Worm (Caenorhabditis elegans) whole organism, L2 larva: ENCODE measurements around the gene C39D10.5.

Experiments used
- C34F6.9 ChIP-seq: fragments of 150-350 bp; optimal IDR thresholded peaks from 2 replicates; lab custom pipeline; 2014; ENCODE audit warnings: missing biosample characterization, missing genetic modification characterization
- F13H6.1 ChIP-seq: sonication (generic microtip); optimal IDR thresholded peaks from 2 replicates; lab custom pipeline; 2016; ENCODE audit warnings: missing genetic modification characterization, missing compliant biosample characterization
- R02D3.7 ChIP-seq: fragments of 150-350 bp; optimal IDR thresholded peaks from 2 replicates; lab custom pipeline; 2014; ENCODE audit warnings: missing biosample characterization, missing genetic modification characterization
- Y55F3AM.14 ChIP-seq: fragments of 200-800 bp; sonication (Bioruptor generic); optimal IDR thresholded peaks from 2 replicates; lab custom pipeline; 2018; ENCODE audit warnings: mild to moderate bottlenecking, missing genetic modification characterization, missing compliant biosample characterization
- ZK546.5 ChIP-seq: sonication (generic microtip); optimal IDR thresholded peaks from 2 replicates; lab custom pipeline; 2017; ENCODE audit warnings: missing biosample characterization, missing genetic modification characterization
- ceh-82 ChIP-seq: fragments of 150-350 bp; optimal IDR thresholded peaks from 2 replicates; lab custom pipeline; 2014; ENCODE audit warnings: missing biosample characterization, missing genetic modification characterization
- crh-2 ChIP-seq: sonication (generic microtip); optimal IDR thresholded peaks from 2 replicates; lab custom pipeline; 2017; ENCODE audit warnings: missing biosample characterization, missing genetic modification characterization
- egl-27 ChIP-seq: sonication (generic microtip); optimal IDR thresholded peaks from 3 replicates; lab custom pipeline; 2017; ENCODE audit warnings: missing biosample characterization, missing genetic modification reagents, missing genetic modification characterization
- elt-1 ChIP-seq: fragments of 150-350 bp; optimal IDR thresholded peaks from 2 replicates; lab custom pipeline; 2014; ENCODE audit warnings: missing biosample characterization, missing genetic modification characterization
- elt-3 ChIP-seq: sonication (generic microtip); optimal IDR thresholded peaks from 2 replicates; lab custom pipeline; 2017; ENCODE audit warnings: missing biosample characterization, missing genetic modification characterization
- fos-1 ChIP-seq: fragments of 150-350 bp; optimal IDR thresholded peaks from 2 replicates; lab custom pipeline; 2014; ENCODE audit warnings: missing biosample characterization, missing genetic modification characterization
- gmeb-1 ChIP-seq: fragments of 150-350 bp; optimal IDR thresholded peaks from 2 replicates; lab custom pipeline; 2014; ENCODE audit warnings: missing biosample characterization, missing genetic modification characterization
- lin-11 ChIP-seq: fragments of 150-350 bp; sonication (generic microtip); optimal IDR thresholded peaks from 2 replicates; lab custom pipeline; 2014; ENCODE audit warnings: missing biosample characterization, missing genetic modification characterization, inconsistent platforms, mixed read lengths
- lin-13 ChIP-seq: fragments of 150-350 bp; optimal IDR thresholded peaks from 2 replicates; lab custom pipeline; 2014; ENCODE audit warnings: missing biosample characterization, missing genetic modification reagents, missing genetic modification characterization
- lin-39 ChIP-seq: fragments of 150-350 bp; optimal IDR thresholded peaks from 2 replicates; lab custom pipeline; 2014; ENCODE audit warnings: missing biosample characterization, missing genetic modification reagents, missing genetic modification characterization
- lsy-2 ChIP-seq, 2 experiments: fragments of 150-350 bp in 1 of 2; sonication (generic microtip) in 1 of 2; optimal IDR thresholded peaks; 2 replicates each; lab custom pipeline; 2014 to 2017; ENCODE audit warnings: missing biosample characterization in 2 of 2, missing genetic modification characterization in 2 of 2
- mab-5 ChIP-seq: fragments of 150-350 bp; optimal IDR thresholded peaks from 2 replicates; lab custom pipeline; 2014; ENCODE audit warnings: missing biosample characterization, missing genetic modification characterization
- mbf-1 ChIP-seq: sonication (generic microtip); optimal IDR thresholded peaks from 2 replicates; lab custom pipeline; 2017; ENCODE audit warnings: missing biosample characterization, missing genetic modification characterization
- mdl-1 ChIP-seq, 2 experiments: fragments of 150-350 bp in 1 of 2; sonication (generic microtip) in 1 of 2; optimal IDR thresholded peaks; 2 replicates each; lab custom pipeline; 2017; ENCODE audit warnings: missing biosample characterization in 2 of 2, missing genetic modification characterization in 2 of 2
- nhr-10 ChIP-seq: sonication (generic microtip); optimal IDR thresholded peaks from 2 replicates; lab custom pipeline; 2017; ENCODE audit warnings: missing biosample characterization, missing genetic modification characterization
- nhr-11 ChIP-seq: fragments of 150-350 bp; optimal IDR thresholded peaks from 2 replicates; lab custom pipeline; 2014; ENCODE audit warnings: missing biosample characterization, missing genetic modification characterization
- nhr-12 ChIP-seq: fragments of 150-350 bp; optimal IDR thresholded peaks from 2 replicates; lab custom pipeline; 2014; ENCODE audit warnings: missing biosample characterization, missing genetic modification characterization
- nhr-129 ChIP-seq: fragments of 150-350 bp; optimal IDR thresholded peaks from 2 replicates; lab custom pipeline; 2014; ENCODE audit warnings: missing biosample characterization, missing genetic modification characterization
- nhr-21 ChIP-seq: fragments of 150-350 bp; optimal IDR thresholded peaks from 2 replicates; lab custom pipeline; 2014; ENCODE audit warnings: missing biosample characterization, missing genetic modification characterization
- nhr-23 ChIP-seq: fragments of 150-350 bp; optimal IDR thresholded peaks from 2 replicates; lab custom pipeline; 2014; ENCODE audit warnings: missing biosample characterization, missing genetic modification reagents, missing genetic modification characterization
- nhr-237 ChIP-seq: fragments of 150-350 bp; optimal IDR thresholded peaks from 2 replicates; lab custom pipeline; 2014; ENCODE audit warnings: missing biosample characterization, missing genetic modification characterization
- nhr-6 ChIP-seq: fragments of 150-350 bp; optimal IDR thresholded peaks from 2 replicates; lab custom pipeline; 2014; ENCODE audit warnings: missing biosample characterization, missing genetic modification characterization
- peb-1 ChIP-seq: fragments of 150-350 bp; optimal IDR thresholded peaks from 2 replicates; lab custom pipeline; 2014; ENCODE audit warnings: missing biosample characterization, missing genetic modification characterization
- sem-4 ChIP-seq: fragments of 150-350 bp; optimal IDR thresholded peaks from 2 replicates; lab custom pipeline; 2014; ENCODE audit warnings: missing biosample characterization, missing genetic modification reagents, missing genetic modification characterization
- skn-1 ChIP-seq: sonication (generic microtip); optimal IDR thresholded peaks from 2 replicates; lab custom pipeline; 2017; ENCODE audit warnings: missing biosample characterization, missing genetic modification characterization
- sma-3 ChIP-seq: sonication (generic microtip); optimal IDR thresholded peaks from 2 replicates; lab custom pipeline; 2016; ENCODE audit warnings: missing genetic modification reagents, missing genetic modification characterization, missing compliant biosample characterization
- sma-9 ChIP-seq, 2 experiments: fragments of 150-350 bp in 1 of 2; sonication (generic microtip) in 1 of 2; optimal IDR thresholded peaks; 2 replicates each; lab custom pipeline; 2014 to 2016; ENCODE audit warnings: missing genetic modification characterization in 2 of 2, mild to moderate bottlenecking in 1 of 2, missing biosample characterization in 1 of 2, missing compliant biosample characterization in 1 of 2, missing genetic modification reagents in 1 of 2, moderate library complexity in 1 of 2
- snpc-4 ChIP-seq: fragments of 150-350 bp; optimal IDR thresholded peaks from 2 replicates; lab custom pipeline; 2014; ENCODE audit warnings: missing biosample characterization, missing genetic modification characterization
- unc-39 ChIP-seq: fragments of 150-350 bp; optimal IDR thresholded peaks from 2 replicates; lab custom pipeline; 2014; ENCODE audit warnings: missing biosample characterization, missing genetic modification characterization
- unc-62 ChIP-seq: fragments of 150-350 bp; optimal IDR thresholded peaks from 2 replicates; lab custom pipeline; 2014; ENCODE audit warnings: missing biosample characterization, missing genetic modification reagents, missing genetic modification characterization
- zag-1 ChIP-seq: fragments of 150-350 bp; optimal IDR thresholded peaks from 2 replicates; lab custom pipeline; 2014; ENCODE audit warnings: missing biosample characterization, missing genetic modification characterization
- ztf-1 ChIP-seq: fragments of 200-800 bp; sonication (Bioruptor generic); conservative IDR thresholded peaks from 2 replicates; pipeline ENCODE4 v1.3.6; 2022; ENCODE audit warnings: missing genetic modification characterization, missing compliant biosample characterization
- ztf-4 ChIP-seq: fragments of 150-350 bp; optimal IDR thresholded peaks from 2 replicates; lab custom pipeline; 2014; ENCODE audit warnings: missing biosample characterization, missing genetic modification characterization

C39D10.5 gene

ce11 chrX:7915616-7916015 lies 23.4 kb upstream of the C39D10.5 start:
- no peak for TF ChIP-seq sem-4 (tag; lab: Kevin White, UChicago)
- no peak for TF ChIP-seq elt-1 (tag; lab: Kevin White, UChicago)
- no peak for TF ChIP-seq lsy-2 (tag; optimal IDR thresholded peaks at IDR 0.05; lab: Kevin White, UChicago)
- TF ChIP-seq nhr-23 = no peak

DNA sequence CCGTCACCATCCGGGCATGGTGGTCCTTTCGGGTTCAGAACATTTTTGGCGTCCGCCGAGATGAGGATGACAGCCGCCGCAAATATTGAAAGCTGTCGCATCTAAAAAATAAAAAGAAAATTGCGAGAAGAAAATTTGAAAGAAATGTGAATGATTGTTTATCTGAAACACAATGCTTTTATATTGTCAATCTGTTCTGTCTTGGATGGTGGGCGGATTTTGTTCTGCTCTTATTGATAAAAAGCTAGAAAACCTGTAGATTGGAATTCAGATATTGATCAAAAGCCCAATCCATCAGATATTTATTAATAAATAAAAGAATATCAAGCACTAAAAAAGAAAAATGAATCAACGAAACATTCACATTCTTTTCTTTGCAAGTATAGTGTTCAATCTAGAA lies 21.6 kb upstream of the C39D10.5 start, which contains the start of gene C39D10.7:
Gene C39D10.7, minus strand, starts transcription at position 101 of the 400 bp plus-strand sequence.
- no peak for TF ChIP-seq R02D3.7 (tag; lab: Kevin White, UChicago)
- no peak for TF ChIP-seq nhr-21
- TF ChIP-seq F13H6.1 (tag; lab: Kevin White, UChicago) = no peak
- no peak for TF ChIP-seq lin-39 (tag; lab: Kevin White, UChicago)
- TF ChIP-seq snpc-4 (tag; lab: Kevin White, UChicago) = no peak
- TF ChIP-seq unc-39 (tag; lab: Kevin White, UChicago) = no peak
- TF ChIP-seq ztf-4 (tag; lab: Kevin White, UChicago) = no peak
- TF ChIP-seq mbf-1 = no peak
- no peak for TF ChIP-seq elt-3 (tag; lab: Kevin White, UChicago)
- no peak for TF ChIP-seq ceh-82
- no peak for TF ChIP-seq nhr-6
- no peak for TF ChIP-seq lsy-2 (tag; optimal IDR thresholded peaks at IDR 0.05; lab: Kevin White, UChicago)
- TF ChIP-seq nhr-12 = no peak
- TF ChIP-seq ZK546.5 (tag; lab: Kevin White, UChicago) = no peak
- no peak for TF ChIP-seq nhr-11 (tag; lab: Kevin White, UChicago)
- TF ChIP-seq sma-3 (GFP tag; lab: Kevin White, UChicago) = no peak
- no peak for TF ChIP-seq sma-9 (GFP tag; optimal IDR thresholded peaks at IDR 0.05; lab: Kevin White, UChicago)
- TF ChIP-seq sma-9 (tag; optimal IDR thresholded peaks at IDR 0.05; lab: Kevin White, UChicago) = no peak
- TF ChIP-seq lin-13 (GFP tag; lab: Kevin White, UChicago) = no peak

DNA sequence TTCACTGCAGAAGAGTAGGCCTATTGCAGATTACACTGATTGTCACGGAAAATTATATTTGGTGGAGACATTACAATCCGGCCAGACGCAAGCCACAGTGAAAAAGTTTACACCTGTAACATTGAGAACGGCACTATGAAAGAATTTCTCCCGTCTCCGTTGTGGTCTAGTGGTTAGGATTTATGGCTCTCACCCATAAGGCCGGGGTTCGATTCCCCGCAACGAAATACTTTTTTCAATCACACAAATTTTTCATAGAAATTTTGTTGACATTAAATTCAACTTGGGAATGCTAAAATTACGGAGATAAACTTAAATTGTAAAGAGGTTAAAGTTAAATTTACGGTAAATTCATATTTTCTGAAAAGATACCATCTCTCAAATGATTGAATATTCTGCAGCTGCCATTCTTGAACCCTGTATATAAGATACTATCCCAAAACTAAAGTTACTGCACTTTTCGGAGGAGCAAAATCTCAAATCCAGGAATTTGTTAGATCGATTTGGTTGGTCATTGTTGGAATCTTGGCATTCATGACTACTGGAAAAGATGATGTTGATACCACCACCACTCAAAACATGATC lies 14.3 kb upstream of the C39D10.5 start, which contains the start of gene C39D10.1:
Gene C39D10.1, plus strand, starts transcription at position 535 of the 585 bp plus-strand sequence.
- no peak for TF ChIP-seq elt-1 (tag; lab: Kevin White, UChicago)
- peak; percentile 19 for TF ChIP-seq crh-2 (tag; lab: Kevin White, UChicago)
- no peak for TF ChIP-seq R02D3.7 (tag; lab: Kevin White, UChicago)
- no peak for TF ChIP-seq nhr-6
- no peak for TF ChIP-seq mbf-1
- no peak for TF ChIP-seq skn-1 (tag; lab: Kevin White, UChicago)
- no peak for TF ChIP-seq nhr-12
- peak; percentile 7 for TF ChIP-seq nhr-129 (tag; lab: Kevin White, UChicago)
- no peak for TF ChIP-seq nhr-237 (tag; lab: Kevin White, UChicago)
- TF ChIP-seq mdl-1 (tag; optimal IDR thresholded peaks at IDR 0.05; lab: Kevin White, UChicago) = no peak
- no peak for TF ChIP-seq mab-5 (tag; lab: Kevin White, UChicago)
- no peak for TF ChIP-seq Y55F3AM.14 (GFP tag; lab: Kevin White, UChicago)
- no peak for TF ChIP-seq ztf-4 (tag; lab: Kevin White, UChicago)
- no peak for TF ChIP-seq peb-1 (tag; lab: Kevin White, UChicago)
- no peak for TF ChIP-seq elt-3 (tag; lab: Kevin White, UChicago)
- TF ChIP-seq nhr-11 (tag; lab: Kevin White, UChicago) = peak; percentile 6
- no peak for TF ChIP-seq unc-62
- no peak for TF ChIP-seq lin-11
- TF ChIP-seq ztf-1 (GFP tag; lab: Robert Waterston, UW) = no peak
- peak; percentile 11 for TF ChIP-seq fos-1 (tag; lab: Kevin White, UChicago)
- no peak for TF ChIP-seq ZK546.5 (tag; lab: Kevin White, UChicago)
- TF ChIP-seq nhr-10 (tag; lab: Kevin White, UChicago) = no peak
- no peak for TF ChIP-seq nhr-21
- TF ChIP-seq gmeb-1 = peak; percentile 17

DNA sequence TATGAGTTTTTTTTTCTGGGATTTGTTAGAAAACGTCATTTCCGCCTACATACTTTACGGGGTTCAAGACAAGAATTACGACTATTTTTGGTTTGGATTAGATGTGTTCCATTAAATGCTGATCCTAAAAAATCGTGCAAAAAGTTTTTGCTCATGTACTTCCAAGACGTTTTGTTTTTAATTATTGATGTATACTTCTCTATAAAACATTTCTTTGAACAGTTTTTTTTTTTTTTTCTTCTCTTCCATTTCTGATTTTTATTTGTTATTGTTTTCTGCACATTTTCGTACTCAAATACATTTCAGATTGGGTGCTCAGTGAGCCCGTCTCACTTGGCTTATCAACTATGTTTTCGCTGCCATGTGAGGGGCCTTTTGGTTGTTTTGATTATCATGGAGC lies 10.8 kb upstream of the C39D10.5 start, which contains the start of gene C39D10.11:
Gene C39D10.11, plus strand, starts transcription at position 301 of the 400 bp plus-strand sequence.
- TF ChIP-seq unc-39 (tag; lab: Kevin White, UChicago) = no peak
- no peak for TF ChIP-seq snpc-4 (tag; lab: Kevin White, UChicago)
- no peak for TF ChIP-seq ZK546.5 (tag; lab: Kevin White, UChicago)
- no peak for TF ChIP-seq nhr-10 (tag; lab: Kevin White, UChicago)
- no peak for TF ChIP-seq C34F6.9 (tag; lab: Kevin White, UChicago)
- no peak for TF ChIP-seq zag-1 (tag; lab: Kevin White, UChicago)
- TF ChIP-seq nhr-23 = no peak
- no peak for TF ChIP-seq mab-5 (tag; lab: Kevin White, UChicago)
- no peak for TF ChIP-seq lin-13 (GFP tag; lab: Kevin White, UChicago)
- no peak for TF ChIP-seq nhr-6
- TF ChIP-seq mdl-1 (tag; optimal IDR thresholded peaks at IDR 0.05; lab: Kevin White, UChicago) = no peak
- no peak for TF ChIP-seq egl-27 (tag; lab: Kevin White, UChicago)
- no peak for TF ChIP-seq unc-62
- TF ChIP-seq lsy-2 (tag; optimal IDR thresholded peaks at IDR 0.05; lab: Kevin White, UChicago) = no peak
- TF ChIP-seq, all 48 proteins: peak for 0
